4 worm cellular contexts compared by ENCODE assay signal in the genomic region with DNA sequence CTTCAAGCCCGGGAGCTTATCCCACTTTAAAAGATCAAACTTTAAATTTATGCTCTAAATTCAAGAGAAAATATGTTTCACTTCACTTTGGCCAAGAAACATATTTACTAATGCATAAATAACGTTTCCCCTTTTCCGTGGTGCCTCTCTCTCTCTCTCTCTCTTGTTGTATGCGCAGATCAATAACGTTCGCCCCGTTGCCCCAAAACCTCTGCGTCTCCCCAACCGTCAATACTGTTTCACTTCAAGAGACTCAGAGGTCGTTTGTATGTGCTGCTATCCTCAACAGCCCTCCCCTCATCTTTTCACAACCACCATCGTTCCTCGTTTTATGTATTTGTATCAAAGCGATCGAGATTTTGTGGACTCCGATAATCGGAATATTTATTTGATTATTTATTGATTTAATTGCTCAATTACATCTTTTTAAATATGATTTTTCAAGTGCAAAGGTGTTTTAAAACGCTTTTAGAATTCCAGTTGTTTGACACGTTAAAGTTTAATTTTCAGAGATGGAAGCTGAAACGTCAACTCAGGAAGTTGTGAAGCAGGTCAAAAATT.
A peak's percentile ranks its signal among the peaks of the same experiment; 100 is the strongest.
TF ChIP-seq lines count a peak whose summit lies in the region.

A gene (plus strand): TSS at position 511 of the 561 bp plus-strand sequence.

TF ChIP-seq in whole organism, L2 larva, 48 proteins besides CTCF, POLR2A, EP300 and RAD21:
- no peak for TF ChIP-seq sma-3 (GFP tag; optimal IDR thresholded peaks at IDR 0.05; lab: Kevin White, UChicago)
- TF ChIP-seq unc-55 (GFP tag; optimal IDR thresholded peaks at IDR 0.05; lab: Kevin White, UChicago), result peak; percentile 63
- TF ChIP-seq C34F6.9 (tag; optimal IDR thresholded peaks at IDR 0.05; lab: Kevin White, UChicago), result peak; percentile 70
- TF ChIP-seq nhr-129 (tag; optimal IDR thresholded peaks at IDR 0.05; lab: Kevin White, UChicago), result peak; percentile 29
- TF ChIP-seq sma-9 (GFP tag; optimal IDR thresholded peaks at IDR 0.05; lab: Kevin White, UChicago), result peak; percentile 47
- TF ChIP-seq sma-9 (tag; optimal IDR thresholded peaks at IDR 0.05; lab: Kevin White, UChicago), result no peak
- no peak for TF ChIP-seq gmeb-1 (tag; optimal IDR thresholded peaks at IDR 0.05; lab: Kevin White, UChicago)
- TF ChIP-seq lsy-2 (tag; optimal IDR thresholded peaks at IDR 0.05; lab: Kevin White, UChicago), result peak in 1 of 2 experiments; percentile 51
- TF ChIP-seq fos-1 (tag; optimal IDR thresholded peaks at IDR 0.05; lab: Kevin White, UChicago), result peak; percentile 6
- no peak for TF ChIP-seq elt-1 (tag; optimal IDR thresholded peaks at IDR 0.05; lab: Kevin White, UChicago)
- TF ChIP-seq zag-1 (tag; optimal IDR thresholded peaks at IDR 0.05; lab: Kevin White, UChicago), result peak; percentile 22
- peak; percentile 7 for TF ChIP-seq crh-2 (tag; optimal IDR thresholded peaks at IDR 0.05; lab: Kevin White, UChicago)
- TF ChIP-seq mab-5 (tag; optimal IDR thresholded peaks at IDR 0.05; lab: Kevin White, UChicago), result peak; percentile 50
- TF ChIP-seq F13H6.1 (tag; optimal IDR thresholded peaks at IDR 0.05; lab: Kevin White, UChicago), result peak; percentile 41

TF ChIP-seq in whole organism, L4 larva, 104 proteins besides CTCF, POLR2A, EP300 and RAD21 (continues in another document):
- TF ChIP-seq lin-13 (GFP tag; optimal IDR thresholded peaks at IDR 0.05; lab: Kevin White, UChicago) (no peak), mes-2 (tag; optimal IDR thresholded peaks at IDR 0.05; lab: Kevin White, UChicago; ENCODE audit: poor library complexity, severe bottlenecking) (peak; percentile 71), php-3 (GFP tag; IDR thresholded peaks at IDR 0.05; lab: Robert Waterston, UW) (no peak), T26A8.4 (GFP tag; IDR thresholded peaks at IDR 0.05; lab: Robert Waterston, UW) (no peak), saeg-2 (GFP tag; IDR thresholded peaks at IDR 0.05; lab: Robert Waterston, UW) (no peak), zfp-2 (tag; optimal IDR thresholded peaks at IDR 0.05; lab: Kevin White, UChicago) (no peak), hmg-1.1 (GFP tag; IDR thresholded peaks at IDR 0.05; lab: Robert Waterston, UW) (peak; percentile 75), ces-1 (GFP tag; optimal IDR thresholded peaks at IDR 0.05; lab: Kevin White, UChicago) (no peak), hif-1 (tag; optimal IDR thresholded peaks at IDR 0.05; lab: Kevin White, UChicago) (peak in 1 of 2 experiments; percentile 13), snpc-1.2 (GFP tag; IDR thresholded peaks at IDR 0.05; lab: Robert Waterston, UW) (no peak), zip-11 (GFP tag; IDR thresholded peaks at IDR 0.05; lab: Robert Waterston, UW) (no peak), mep-1 (tag; optimal IDR thresholded peaks at IDR 0.05; lab: Kevin White, UChicago) (peak; percentile 74), F37D6.2 (tag; optimal IDR thresholded peaks at IDR 0.05; lab: Kevin White, UChicago) (peak; percentile 1), nhr-237 (tag; optimal IDR thresholded peaks at IDR 0.05; lab: Kevin White, UChicago) (no peak), fkh-10 (GFP tag; optimal IDR thresholded peaks at IDR 0.05; lab: Kevin White, UChicago) (no peak), nhr-6 (tag; optimal IDR thresholded peaks at IDR 0.05; lab: Kevin White, UChicago) (peak; percentile 72), duxl-1 (tag; optimal IDR thresholded peaks at IDR 0.05; lab: Kevin White, UChicago; ENCODE audit: poor library complexity) (no peak), ama-1 (optimal IDR thresholded peaks at IDR 0.05; lab: Kevin White, UChicago) (no peak), hlh-30 (tag; optimal IDR thresholded peaks at IDR 0.05; lab: Kevin White, UChicago; ENCODE audit: insufficient read depth) (peak; percentile 25), tra-1 (GFP tag; IDR thresholded peaks at IDR 0.05; lab: Robert Waterston, UW) (no peak), ztf-7 (tag; optimal IDR thresholded peaks at IDR 0.05; lab: Kevin White, UChicago) (no peak), nhr-76 (tag; optimal IDR thresholded peaks at IDR 0.05; lab: Kevin White, UChicago) (no peak), nhr-111 (GFP tag; optimal IDR thresholded peaks at IDR 0.05; lab: Kevin White, UChicago) (no peak), dmd-6 (GFP tag; IDR thresholded peaks at IDR 0.05; lab: Robert Waterston, UW) (no peak)

TF ChIP-seq in whole organism, late embryonic, 69 proteins besides CTCF, POLR2A, EP300 and RAD21 (continues in another document):
- TF ChIP-seq ceh-31 (tag; optimal IDR thresholded peaks at IDR 0.05; lab: Kevin White, UChicago) (peak; percentile 85), eyg-1 (tag; optimal IDR thresholded peaks at IDR 0.05; lab: Kevin White, UChicago) (no peak), ama-1 (optimal IDR thresholded peaks at IDR 0.05; lab: Kevin White, UChicago) (no peak), rnt-1 (tag; optimal IDR thresholded peaks at IDR 0.05; lab: Kevin White, UChicago) (peak; percentile 22), syd-9 (tag; optimal IDR thresholded peaks at IDR 0.05; lab: Kevin White, UChicago) (no peak), mec-3 (tag; optimal IDR thresholded peaks at IDR 0.05; lab: Kevin White, UChicago; ENCODE audit: borderline replicate concordance) (no peak), ceh-34 (tag; optimal IDR thresholded peaks at IDR 0.05; lab: Kevin White, UChicago) (peak; percentile 60), pros-1 (tag; optimal IDR thresholded peaks at IDR 0.05; lab: Kevin White, UChicago) (no peak), gmeb-2 (tag; optimal IDR thresholded peaks at IDR 0.05; lab: Kevin White, UChicago) (no peak), madf-2 (tag; optimal IDR thresholded peaks at IDR 0.05; lab: Kevin White, UChicago) (no peak), hlh-15 (tag; optimal IDR thresholded peaks at IDR 0.05; lab: Kevin White, UChicago) (no peak), ceh-19 (GFP tag; optimal IDR thresholded peaks at IDR 0.05; lab: Kevin White, UChicago) (no peak), ets-4 (tag; optimal IDR thresholded peaks at IDR 0.05; lab: Kevin White, UChicago) (no peak), zip-5 (tag; optimal IDR thresholded peaks at IDR 0.05; lab: Kevin White, UChicago) (no peak), tbx-7 (tag; optimal IDR thresholded peaks at IDR 0.05; lab: Kevin White, UChicago) (no peak), K02D7.2 (tag; optimal IDR thresholded peaks at IDR 0.05; lab: Kevin White, UChicago) (no peak), tbx-2 (tag; optimal IDR thresholded peaks at IDR 0.05; lab: Kevin White, UChicago) (peak; percentile 67), elt-4 (tag; optimal IDR thresholded peaks at IDR 0.05; lab: Kevin White, UChicago) (no peak), ceh-48 (tag; optimal IDR thresholded peaks at IDR 0.05; lab: Kevin White, UChicago) (peak; percentile 87), pax-1 (tag; optimal IDR thresholded peaks at IDR 0.05; lab: Kevin White, UChicago) (no peak), ceh-24 (tag; optimal IDR thresholded peaks at IDR 0.05; lab: Kevin White, UChicago) (no peak), C38D4.7 (GFP tag; optimal IDR thresholded peaks at IDR 0.05; lab: Kevin White, UChicago) (no peak), ceh-2 (tag; optimal IDR thresholded peaks at IDR 0.05; lab: Kevin White, UChicago) (peak; percentile 59), ceh-18 (tag; optimal IDR thresholded peaks at IDR 0.05; lab: Kevin White, UChicago) (peak; percentile 32), nfya-1 (tag; optimal IDR thresholded peaks at IDR 0.05; lab: Kevin White, UChicago) (peak; percentile 61), ref-2 (tag; optimal IDR thresholded peaks at IDR 0.05; lab: Kevin White, UChicago) (peak; percentile 55), unc-55 (GFP tag; optimal IDR thresholded peaks at IDR 0.05; lab: Kevin White, UChicago) (peak; percentile 72)

TF ChIP-seq in whole organism, mixed stage, embryonic, 35 proteins besides CTCF, POLR2A, EP300 and RAD21:
- TF ChIP-seq elt-1 (tag; optimal IDR thresholded peaks at IDR 0.05; lab: Kevin White, UChicago; ENCODE audit: borderline replicate concordance, insufficient read depth), result peak; percentile 10
- TF ChIP-seq M03D4.4 (tag; optimal IDR thresholded peaks at IDR 0.05; lab: Kevin White, UChicago), result peak; percentile 48
- TF ChIP-seq ceh-83 (GFP tag; optimal IDR thresholded peaks at IDR 0.05; lab: Kevin White, UChicago), result no peak
- TF ChIP-seq lin-13 (tag; optimal IDR thresholded peaks at IDR 0.05; lab: Kevin White, UChicago), result no peak
- TF ChIP-seq zip-8 (tag; optimal IDR thresholded peaks at IDR 0.05; lab: Kevin White, UChicago), result no peak
- peak; percentile 44 for TF ChIP-seq cnd-1 (tag; optimal IDR thresholded peaks at IDR 0.05; lab: Kevin White, UChicago)
- peak; percentile 5 for TF ChIP-seq lsy-2 (tag; optimal IDR thresholded peaks at IDR 0.05; lab: Kevin White, UChicago)
- peak; percentile 55 for TF ChIP-seq sptf-1 (tag; optimal IDR thresholded peaks at IDR 0.05; lab: Kevin White, UChicago)
- TF ChIP-seq blmp-1 (tag; optimal IDR thresholded peaks at IDR 0.05; lab: Kevin White, UChicago), result no peak
- no peak for TF ChIP-seq ztf-11 (tag; optimal IDR thresholded peaks at IDR 0.05; lab: Kevin White, UChicago)
- no peak for TF ChIP-seq nhr-237 (tag; optimal IDR thresholded peaks at IDR 0.05; lab: Kevin White, UChicago)
- TF ChIP-seq unc-62 (GFP tag; optimal IDR thresholded peaks at IDR 0.05; lab: Kevin White, UChicago), result peak; percentile 43
- peak; percentile 3 for TF ChIP-seq mep-1 (tag; optimal IDR thresholded peaks at IDR 0.05; lab: Kevin White, UChicago)
- TF ChIP-seq mab-5 (tag; optimal IDR thresholded peaks at IDR 0.05; lab: Kevin White, UChicago), result peak; percentile 32
- TF ChIP-seq unc-120 (tag; optimal IDR thresholded peaks at IDR 0.05; lab: Kevin White, UChicago; ENCODE audit: poor library complexity, severe bottlenecking), result peak; percentile 47
- peak; percentile 75 for TF ChIP-seq ces-1 (GFP tag; optimal IDR thresholded peaks at IDR 0.05; lab: Kevin White, UChicago)
- peak; percentile 15 for TF ChIP-seq drap-1 (GFP tag; optimal IDR thresholded peaks at IDR 0.05; lab: Kevin White, UChicago)
- peak; percentile 76 for TF ChIP-seq mls-2 (tag; optimal IDR thresholded peaks at IDR 0.05; lab: Kevin White, UChicago)
- TF ChIP-seq ceh-39 (tag; optimal IDR thresholded peaks at IDR 0.05; lab: Kevin White, UChicago), result peak; percentile 45
- TF ChIP-seq pha-4 (tag; optimal IDR thresholded peaks at IDR 0.05; lab: Kevin White, UChicago), result peak; percentile 22
- no peak for TF ChIP-seq snpc-4 (tag; optimal IDR thresholded peaks at IDR 0.05; lab: Kevin White, UChicago)
- TF ChIP-seq nhr-28 (tag; optimal IDR thresholded peaks at IDR 0.05; lab: Kevin White, UChicago), result no peak
- TF ChIP-seq nhr-2 (tag; optimal IDR thresholded peaks at IDR 0.05; lab: Kevin White, UChicago), result peak; percentile 33
